Fruit fly (Drosophila melanogaster) whole organism, embryonic: Measurements from ENCODE around the gene TH1.

Experiments
- CG16813 ChIP-seq: fragments of 200-800 bp; sonication (Bioruptor generic); IDR thresholded peaks from 3 replicates; pipeline ENCODE4 v1.3.6; 2022; ENCODE audit warnings: missing biosample characterization, missing genetic modification characterization; ENCODE audit not compliant: partially characterized antibody
- CG34224 ChIP-seq: fragments of 200-800 bp; sonication (Bioruptor generic); IDR thresholded peaks from 3 replicates; pipeline ENCODE4 v1.3.6; 2022; ENCODE audit warnings: missing biosample characterization, missing genetic modification characterization; ENCODE audit not compliant: partially characterized antibody
- CG34376 ChIP-seq: fragments of 200-800 bp; sonication (Bioruptor generic); optimal IDR thresholded peaks from 2 replicates; lab custom pipeline; 2018; ENCODE audit warnings: missing biosample characterization, mild to moderate bottlenecking, missing genetic modification characterization
- CG34422 ChIP-seq: fragments of 200-800 bp; sonication (Bioruptor generic); IDR thresholded peaks from 3 replicates; pipeline ENCODE4 v1.3.6; 2022; ENCODE audit warnings: missing biosample characterization, missing genetic modification characterization
- CG6791 ChIP-seq: fragments of 200-800 bp; sonication (Bioruptor generic); IDR thresholded peaks from 3 replicates; pipeline ENCODE4 v1.3.6; 2022; ENCODE audit warnings: missing biosample characterization, missing genetic modification characterization; ENCODE audit not compliant: partially characterized antibody
- bab2 ChIP-seq: fragments of 200-800 bp; sonication (Bioruptor generic); optimal IDR thresholded peaks from 2 replicates; lab custom pipeline; 2016; ENCODE audit warnings: missing biosample characterization, missing genetic modification characterization
- crp ChIP-seq, 2 experiments: fragments of 200-800 bp; sonication (Bioruptor generic); optimal IDR thresholded peaks; 2 replicates in 1 of 2; 3 replicates in 1 of 2; lab custom pipeline; 2017; ENCODE audit warnings: missing biosample characterization in 2 of 2, missing genetic modification characterization in 2 of 2, mild to moderate bottlenecking in 1 of 2, moderate library complexity in 1 of 2
- fru ChIP-seq: fragments of >200 bp; optimal IDR thresholded peaks from 2 replicates; lab custom pipeline; 2017
- pum ChIP-seq: fragments of 200-800 bp; sonication (Bioruptor generic); optimal IDR thresholded peaks from 2 replicates; lab custom pipeline; 2016; ENCODE audit warnings: missing biosample characterization, missing genetic modification characterization
- z ChIP-seq: fragments of 200-800 bp; sonication (Bioruptor generic); IDR thresholded peaks from 3 replicates; pipeline ENCODE4 v1.3.6; 2022; ENCODE audit warnings: missing biosample characterization, missing genetic modification characterization

dm6 chrX:16422466-16423124, 31.4 kb upstream of the TH1 start, which contains the start of gene hang:
- TF ChIP-seq crp (GFP tag; optimal IDR thresholded peaks at IDR 0.05; lab: Kevin White, UChicago): no peak
- no peak; the same call in 2 of the 3 replicates for TF ChIP-seq CG34224 (GFP tag; lab: Robert Waterston, UW)
- peak; percentile 89 for TF ChIP-seq CG6791
- no peak for TF ChIP-seq bab2 (GFP tag; lab: Kevin White, UChicago)
- no peak for TF ChIP-seq fru (lab: Kevin White, UChicago)
- peak; percentile 76 for TF ChIP-seq CG16813
- peak; percentile 67 for TF ChIP-seq CG34376 (GFP tag; lab: Kevin White, UChicago)
- no peak for TF ChIP-seq pum (GFP tag; lab: Kevin White, UChicago)
- no peak for TF ChIP-seq z
- 0 out of 3 replicates have a peak, but pooled peaks have one; percentile 41 for TF ChIP-seq CG34422 (GFP tag; lab: Robert Waterston, UW)
